Worm (Caenorhabditis elegans) whole organism, late embryonic: ENCODE data around the gene hmg-1.1.

Experiments used
- ceh-22 ChIP-seq: sonication (generic microtip); optimal IDR thresholded peaks from 2 replicates; lab custom pipeline; 2017; ENCODE audit warnings: missing biosample characterization, missing genetic modification characterization
- dmd-4 ChIP-seq: sonication (generic microtip); optimal IDR thresholded peaks from 2 replicates; lab custom pipeline; 2016; ENCODE audit warnings: borderline replicate concordance, missing genetic modification characterization, missing compliant biosample characterization
- elt-2 ChIP-seq: sonication (generic microtip); optimal IDR thresholded peaks from 2 replicates; lab custom pipeline; 2016; ENCODE audit warnings: missing genetic modification reagents, missing genetic modification characterization, missing compliant biosample characterization
- fkh-10 ChIP-seq: fragments of 150-350 bp; optimal IDR thresholded peaks from 2 replicates; lab custom pipeline; 2014; ENCODE audit warnings: missing biosample characterization, missing genetic modification reagents, missing genetic modification characterization
- lin-11 ChIP-seq: fragments of 200-800 bp; sonication (Bioruptor generic); optimal IDR thresholded peaks from 2 replicates; lab custom pipeline; 2018; ENCODE audit warnings: mild to moderate bottlenecking, missing genetic modification characterization, missing compliant biosample characterization
- madf-2 ChIP-seq: sonication (generic microtip); optimal IDR thresholded peaks from 2 replicates; lab custom pipeline; 2017; ENCODE audit warnings: missing genetic modification characterization, missing compliant biosample characterization
- nhr-11 ChIP-seq: fragments of 150-350 bp; optimal IDR thresholded peaks from 2 replicates; lab custom pipeline; 2014; ENCODE audit warnings: missing biosample characterization, missing genetic modification characterization
- pag-3 ChIP-seq: sonication (generic microtip); optimal IDR thresholded peaks from 2 replicates; lab custom pipeline; 2016; ENCODE audit warnings: missing compliant biosample characterization, missing genetic modification characterization, borderline replicate concordance
- pax-1 ChIP-seq: fragments of 150-350 bp; optimal IDR thresholded peaks from 2 replicates; lab custom pipeline; 2014; ENCODE audit warnings: missing biosample characterization, missing genetic modification characterization
- rnt-1 ChIP-seq: sonication (generic microtip); optimal IDR thresholded peaks from 2 replicates; lab custom pipeline; 2016; ENCODE audit warnings: missing genetic modification characterization, missing compliant biosample characterization
- syd-9 ChIP-seq: sonication (generic microtip); optimal IDR thresholded peaks from 2 replicates; lab custom pipeline; 2016; ENCODE audit warnings: mild to moderate bottlenecking, missing genetic modification characterization, moderate library complexity, missing compliant biosample characterization
- ttx-3 ChIP-seq: sonication (generic microtip); optimal IDR thresholded peaks from 2 replicates; lab custom pipeline; 2016; ENCODE audit warnings: missing genetic modification reagents, missing genetic modification characterization, missing compliant biosample characterization
- unc-86 ChIP-seq: sonication (generic microtip); optimal IDR thresholded peaks from 2 replicates; lab custom pipeline; 2016; ENCODE audit warnings: missing genetic modification characterization, missing compliant biosample characterization
- zip-5 ChIP-seq: sonication (generic microtip); optimal IDR thresholded peaks from 2 replicates; lab custom pipeline; 2016; ENCODE audit warnings: missing genetic modification characterization, missing compliant biosample characterization

ce11 chrII:14230938-14231337 is 19.6 kb upstream of the hmg-1.1 start:
- TF ChIP-seq fkh-10 (GFP tag; lab: Kevin White, UChicago), result no peak
- no peak for TF ChIP-seq elt-2 (tag; lab: Kevin White, UChicago)
- TF ChIP-seq madf-2 (tag; lab: Kevin White, UChicago), result no peak
- TF ChIP-seq ttx-3 (tag; lab: Kevin White, UChicago), result no peak
- TF ChIP-seq lin-11 (tag; lab: Kevin White, UChicago), result no peak
- no peak for TF ChIP-seq pax-1
- no peak for TF ChIP-seq zip-5
- TF ChIP-seq syd-9 (tag; lab: Kevin White, UChicago), result no peak
- TF ChIP-seq ceh-22 (tag; lab: Kevin White, UChicago), result no peak
- TF ChIP-seq pag-3, result no peak
- no peak for TF ChIP-seq nhr-11 (tag; lab: Kevin White, UChicago)
- TF ChIP-seq unc-86 (tag; lab: Kevin White, UChicago), result no peak
- no peak for TF ChIP-seq dmd-4 (tag; lab: Kevin White, UChicago)
- no peak for TF ChIP-seq rnt-1 (tag; lab: Kevin White, UChicago)
